Worm (Caenorhabditis elegans): ENCODE results near the gene F46B6.6.

DNA sequence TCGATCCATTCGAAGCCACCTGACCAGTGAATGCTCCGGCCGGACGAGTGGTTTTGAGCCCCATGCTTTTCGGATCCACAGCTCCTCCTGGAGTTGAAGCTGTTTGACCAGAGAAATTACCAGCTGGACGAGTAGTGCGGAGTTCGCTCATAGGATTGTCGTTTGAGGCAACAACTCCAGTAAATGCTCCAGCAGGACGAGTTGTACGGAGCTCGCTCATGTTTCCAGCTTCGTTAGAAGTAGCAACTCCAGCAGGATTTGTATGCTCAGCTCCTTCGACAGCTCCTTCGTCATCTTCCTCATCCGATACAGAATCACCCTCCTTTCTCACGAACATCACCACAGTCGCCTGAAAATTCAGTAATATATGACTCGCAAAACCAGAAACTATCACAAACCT, 33.1 kb downstream of the F46B6.6 start:
- TF ChIP-seq lin-13 (GFP tag; optimal IDR thresholded peaks at IDR 0.05) (no peak), ztf-11 (tag; optimal IDR thresholded peaks at IDR 0.05) (no peak), zag-1 (tag; optimal IDR thresholded peaks at IDR 0.05) (no peak), lin-39 (tag; optimal IDR thresholded peaks at IDR 0.05) (no peak), snpc-4 (tag; optimal IDR thresholded peaks at IDR 0.05) (no peak), ceh-62 (tag; optimal IDR thresholded peaks at IDR 0.05) (no peak)
